Worm (Caenorhabditis elegans): ENCODE data around the gene R02E4.2.

Gene R02E4.2

DNA sequence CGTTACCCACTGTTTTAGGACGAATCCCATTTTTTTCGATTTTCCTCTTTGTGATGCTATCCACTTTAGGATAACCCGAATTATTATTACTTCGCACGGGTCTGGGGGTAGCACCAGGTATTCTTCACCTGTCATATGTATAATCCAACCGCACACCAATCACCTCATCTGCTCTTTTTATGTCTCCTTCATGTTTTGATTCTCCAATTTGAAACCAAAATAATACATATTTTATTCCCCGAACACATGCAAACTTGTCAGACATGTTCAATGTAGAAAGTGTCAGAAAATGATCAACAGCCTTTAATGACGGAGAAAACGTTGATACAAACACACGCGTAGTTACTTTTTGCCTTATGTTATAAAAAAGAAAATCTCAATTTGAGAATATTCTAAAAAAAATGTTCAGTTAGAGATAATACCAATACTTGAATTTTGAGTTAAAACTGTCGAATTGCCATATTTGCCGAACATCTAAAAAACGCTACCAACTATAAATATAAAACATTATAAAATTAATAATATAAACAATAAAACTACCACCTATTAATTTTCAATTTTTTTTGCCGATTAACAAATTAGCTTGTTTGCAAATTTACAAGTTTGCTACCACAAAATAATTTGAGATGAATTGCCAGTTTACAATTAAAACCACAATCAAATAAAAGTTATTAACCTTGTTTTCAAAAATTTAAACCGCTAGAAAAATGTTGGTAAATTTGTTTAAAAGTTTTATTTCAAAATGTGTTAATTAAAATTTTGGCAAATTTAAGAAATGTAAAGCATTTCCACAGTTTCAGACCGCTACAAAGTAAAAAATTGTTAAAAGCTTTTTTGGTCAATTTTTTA lies 40.6 kb downstream of the R02E4.2 start:
- TF ChIP-seq egl-5 (tag; optimal IDR thresholded peaks at IDR 0.05): no peak
- TF ChIP-seq ceh-9 (tag; optimal IDR thresholded peaks at IDR 0.05): no peak
- TF ChIP-seq nhr-23 (tag; optimal IDR thresholded peaks at IDR 0.05): peak; percentile 55
- TF ChIP-seq ztf-11 (tag; optimal IDR thresholded peaks at IDR 0.05): no peak
- TF ChIP-seq tbx-2 (tag; optimal IDR thresholded peaks at IDR 0.05): peak; percentile 19
- no peak for TF ChIP-seq egl-27 (tag; optimal IDR thresholded peaks at IDR 0.05)
- TF ChIP-seq nhr-67 (tag; optimal IDR thresholded peaks at IDR 0.05): no peak
- TF ChIP-seq hmg-11 (tag; optimal IDR thresholded peaks at IDR 0.05): no peak
- peak; percentile 1 for TF ChIP-seq elt-2 (tag; optimal IDR thresholded peaks at IDR 0.05)
- TF ChIP-seq lsy-12 (tag; optimal IDR thresholded peaks at IDR 0.05): peak; percentile 23
- TF ChIP-seq lin-39 (tag; optimal IDR thresholded peaks at IDR 0.05): no peak
- TF ChIP-seq nhr-43 (tag; optimal IDR thresholded peaks at IDR 0.05; ENCODE audit: poor library complexity, severe bottlenecking): peak; percentile 54
- TF ChIP-seq ceh-16 (tag; optimal IDR thresholded peaks at IDR 0.05): no peak
- no peak for TF ChIP-seq ceh-28 (tag; optimal IDR thresholded peaks at IDR 0.05)
- TF ChIP-seq nhr-76 (tag; optimal IDR thresholded peaks at IDR 0.05): no peak
- TF ChIP-seq nfya-1 (tag; optimal IDR thresholded peaks at IDR 0.05; ENCODE audit: insufficient read depth): peak; percentile 67
- peak; percentile 97 for TF ChIP-seq ama-1 (optimal IDR thresholded peaks at IDR 0.05)
- TF ChIP-seq nhr-25 (tag; optimal IDR thresholded peaks at IDR 0.05): peak; percentile 89
- TF ChIP-seq unc-39 (tag; optimal IDR thresholded peaks at IDR 0.05): no peak
- peak; percentile 28 for TF ChIP-seq aly-2 (tag; optimal IDR thresholded peaks at IDR 0.05)
- no peak for TF ChIP-seq fkh-10 (GFP tag; optimal IDR thresholded peaks at IDR 0.05)
- no peak for TF ChIP-seq elt-1 (tag; optimal IDR thresholded peaks at IDR 0.05)
- no peak for TF ChIP-seq fos-1 (tag; optimal IDR thresholded peaks at IDR 0.05)
- no peak for TF ChIP-seq mml-1 (tag; optimal IDR thresholded peaks at IDR 0.05)
- TF ChIP-seq ztf-4 (tag; optimal IDR thresholded peaks at IDR 0.05): peak; percentile 92
- TF ChIP-seq pqm-1 (tag; optimal IDR thresholded peaks at IDR 0.05): no peak
- TF ChIP-seq nhr-77 (tag; optimal IDR thresholded peaks at IDR 0.05): no peak
- peak; percentile 38 for TF ChIP-seq pha-4 (tag; optimal IDR thresholded peaks at IDR 0.05)
- TF ChIP-seq elt-3 (tag; optimal IDR thresholded peaks at IDR 0.05): peak in 1 of 3 experiments; percentile 69

DNA sequence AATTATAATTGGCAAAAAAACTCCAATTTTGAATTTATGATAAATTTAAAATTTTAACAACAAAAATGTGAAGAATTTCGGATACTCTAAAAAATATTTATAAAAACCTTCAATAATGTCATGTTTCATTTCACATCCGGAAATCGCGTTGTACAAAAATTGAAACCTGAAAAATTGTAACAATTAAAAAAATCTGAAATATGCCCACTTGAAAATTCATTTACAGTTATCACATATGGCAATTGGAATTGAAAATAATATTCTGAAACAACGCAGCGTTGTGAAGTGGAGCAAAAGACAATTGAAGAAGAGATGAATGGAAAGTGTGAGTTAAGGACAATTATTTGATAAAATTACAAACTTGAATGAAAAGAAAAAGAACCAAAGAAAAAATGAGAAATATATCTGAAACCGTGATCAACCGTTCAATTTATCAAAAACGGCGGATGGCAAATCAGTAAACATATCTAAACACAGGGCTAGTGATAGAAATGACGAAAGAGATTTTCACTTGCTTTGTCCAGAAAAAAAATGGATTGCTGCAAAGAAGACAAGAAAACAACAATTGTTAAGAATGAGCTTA lies 41.3 kb downstream of the R02E4.2 start:
- TF ChIP-seq nhr-237 (tag; optimal IDR thresholded peaks at IDR 0.05) (no peak), pha-4 (tag; optimal IDR thresholded peaks at IDR 0.05) (no peak), nhr-43 (tag; optimal IDR thresholded peaks at IDR 0.05; ENCODE audit: poor library complexity, severe bottlenecking) (peak; percentile 16)

ce11 chrX:4151206-4151605 lies 44.0 kb downstream of the R02E4.2 start:
- TF ChIP-seq ceh-16 (tag; optimal IDR thresholded peaks at IDR 0.05) (no peak), fos-1 (tag; optimal IDR thresholded peaks at IDR 0.05) (no peak), nhr-28 (tag; optimal IDR thresholded peaks at IDR 0.05) (no peak), zag-1 (tag; optimal IDR thresholded peaks at IDR 0.05) (no peak), elt-3 (tag; optimal IDR thresholded peaks at IDR 0.05) (no peak), fkh-2 (tag; optimal IDR thresholded peaks at IDR 0.05) (no peak)

DNA sequence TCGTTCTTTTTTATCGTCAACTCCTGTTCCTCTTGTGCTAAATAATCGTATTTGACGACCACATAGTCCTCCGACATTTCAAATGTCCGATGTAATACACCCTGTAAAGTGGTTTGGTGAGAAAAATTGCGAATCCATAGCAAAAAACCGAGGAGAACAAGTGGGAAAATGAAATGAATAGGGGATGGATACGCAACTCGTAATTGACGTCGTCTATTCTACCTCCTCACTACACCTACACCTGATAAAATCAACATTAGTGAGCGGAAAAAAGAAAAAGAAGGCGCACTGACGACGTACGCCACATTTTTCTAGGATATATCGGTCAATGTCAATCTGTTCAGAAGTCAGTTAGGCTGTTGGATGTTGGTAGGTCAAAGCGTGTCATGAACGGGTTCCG lies 46.1 kb downstream of the R02E4.2 start, which contains the start of gene nck-1:
nck-1 (minus strand) TSS at position 101 of the 400 bp plus-strand sequence.
- TF ChIP-seq egl-5 (tag; optimal IDR thresholded peaks at IDR 0.05) (peak; percentile 21), elt-2 (tag; optimal IDR thresholded peaks at IDR 0.05) (no peak)

DNA sequence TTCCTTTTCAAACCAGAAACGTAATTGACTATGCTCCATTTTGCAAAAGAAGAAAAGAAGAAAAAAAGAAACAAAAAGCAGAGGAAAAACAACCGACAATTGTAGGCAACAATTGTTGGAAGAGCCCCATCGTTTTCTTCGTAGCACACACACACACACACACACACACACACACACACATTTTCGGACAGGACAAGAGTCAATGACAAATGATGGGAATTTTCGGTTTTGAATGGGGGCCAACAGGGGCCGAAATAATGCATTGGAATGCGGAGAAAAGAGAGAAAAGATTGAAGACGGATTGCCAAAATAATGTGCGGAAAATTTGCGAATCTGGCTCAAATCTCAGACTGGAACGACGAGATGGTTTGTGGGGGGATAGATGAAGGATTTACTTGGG lies 47.5 kb downstream of the R02E4.2 start:
- no peak for TF ChIP-seq nhr-77 (tag; optimal IDR thresholded peaks at IDR 0.05)
- peak; percentile 92 for TF ChIP-seq lin-39 (tag; optimal IDR thresholded peaks at IDR 0.05)
- TF ChIP-seq elt-2 (tag; optimal IDR thresholded peaks at IDR 0.05): no peak
- peak; percentile 82 for TF ChIP-seq egl-5 (tag; optimal IDR thresholded peaks at IDR 0.05)
- TF ChIP-seq hmg-11 (tag; optimal IDR thresholded peaks at IDR 0.05): no peak
- peak; percentile 24 for TF ChIP-seq nfya-1 (tag; optimal IDR thresholded peaks at IDR 0.05; ENCODE audit: insufficient read depth)
- no peak for TF ChIP-seq ceh-9 (tag; optimal IDR thresholded peaks at IDR 0.05)
- TF ChIP-seq pha-4 (tag; optimal IDR thresholded peaks at IDR 0.05): no peak

Measured in whole organism, L3 larva.